Worm (Caenorhabditis elegans) whole organism, L3 larva: ENCODE data around the gene pqbp-1.1.

Experiments used
- R02D3.7 ChIP-seq: fragments of 150-350 bp; optimal IDR thresholded peaks from 2 replicates; lab custom pipeline; 2014; ENCODE audit warnings: missing biosample characterization, missing genetic modification characterization
- ama-1 ChIP-seq: fragments of 150-350 bp; optimal IDR thresholded peaks from 2 replicates; lab custom pipeline; 2018
- ceh-16 ChIP-seq: sonication (generic microtip); optimal IDR thresholded peaks from 2 replicates; lab custom pipeline; 2017; ENCODE audit warnings: missing biosample characterization, missing genetic modification characterization
- ceh-28 ChIP-seq: fragments of 150-350 bp; optimal IDR thresholded peaks from 2 replicates; lab custom pipeline; 2014; ENCODE audit warnings: missing biosample characterization, missing genetic modification reagents, missing genetic modification characterization
- ceh-82 ChIP-seq: fragments of 150-350 bp; optimal IDR thresholded peaks from 2 replicates; lab custom pipeline; 2014; ENCODE audit warnings: missing biosample characterization, missing genetic modification characterization
- ceh-9 ChIP-seq: sonication (generic microtip); optimal IDR thresholded peaks from 2 replicates; lab custom pipeline; 2018; ENCODE audit warnings: missing biosample characterization, missing genetic modification characterization
- daf-12 ChIP-seq: fragments of 150-350 bp; optimal IDR thresholded peaks from 2 replicates; lab custom pipeline; 2014; ENCODE audit warnings: missing biosample characterization, missing genetic modification reagents, missing genetic modification characterization
- egl-27 ChIP-seq: sonication (generic microtip); optimal IDR thresholded peaks from 4 replicates; lab custom pipeline; 2017; ENCODE audit warnings: missing biosample characterization, missing genetic modification reagents, missing genetic modification characterization
- egl-5 ChIP-seq: fragments of 150-350 bp; optimal IDR thresholded peaks from 2 replicates; lab custom pipeline; 2017; ENCODE audit warnings: missing biosample characterization, missing genetic modification reagents, missing genetic modification characterization, inconsistent platforms
- elt-2 ChIP-seq: sonication (generic microtip); optimal IDR thresholded peaks from 2 replicates; lab custom pipeline; 2016; ENCODE audit warnings: missing genetic modification reagents, mild to moderate bottlenecking, missing genetic modification characterization, missing compliant biosample characterization
- elt-3 ChIP-seq, 3 experiments: fragments of 150-350 bp in 1 of 3; sonication (generic microtip) in 2 of 3; optimal IDR thresholded peaks; 2 replicates in 2 of 3; 4 replicates in 1 of 3; lab custom pipeline; 2014 to 2017; ENCODE audit warnings: missing biosample characterization in 3 of 3, missing genetic modification characterization in 3 of 3
- eor-1 ChIP-seq, 2 experiments: fragments of 150-350 bp; optimal IDR thresholded peaks; 2 replicates each; lab custom pipeline; 2014 to 2018; ENCODE audit warnings: missing biosample characterization in 2 of 2, missing genetic modification characterization in 2 of 2
- fkh-10 ChIP-seq: sonication (generic microtip); optimal IDR thresholded peaks from 2 replicates; lab custom pipeline; 2017; ENCODE audit warnings: missing biosample characterization, missing genetic modification reagents, missing genetic modification characterization
- fkh-2 ChIP-seq: fragments of 150-350 bp; optimal IDR thresholded peaks from 2 replicates; lab custom pipeline; 2014; ENCODE audit warnings: missing biosample characterization, missing genetic modification reagents, missing genetic modification characterization
- fos-1 ChIP-seq: fragments of 150-350 bp; optimal IDR thresholded peaks from 2 replicates; lab custom pipeline; 2014; ENCODE audit warnings: missing biosample characterization, missing genetic modification characterization
- hmg-11 ChIP-seq: sonication (generic microtip); optimal IDR thresholded peaks from 2 replicates; lab custom pipeline; 2016; ENCODE audit warnings: missing genetic modification characterization, missing compliant biosample characterization
- jun-1 ChIP-seq: fragments of 150-350 bp; optimal IDR thresholded peaks from 2 replicates; lab custom pipeline; 2014; ENCODE audit warnings: missing biosample characterization, missing genetic modification reagents, missing genetic modification characterization
- lin-15B ChIP-seq: fragments of 150-350 bp; optimal IDR thresholded peaks from 2 replicates; lab custom pipeline; 2014; ENCODE audit warnings: missing biosample characterization, missing genetic modification characterization
- lin-39 ChIP-seq: fragments of 150-350 bp; optimal IDR thresholded peaks from 2 replicates; lab custom pipeline; 2018; ENCODE audit warnings: missing biosample characterization, missing genetic modification reagents, missing genetic modification characterization
- lsy-12 ChIP-seq: sonication (generic microtip); optimal IDR thresholded peaks from 2 replicates; lab custom pipeline; 2016; ENCODE audit warnings: mild to moderate bottlenecking, missing genetic modification characterization, missing compliant biosample characterization
- mdl-1 ChIP-seq: fragments of 150-350 bp; optimal IDR thresholded peaks from 2 replicates; lab custom pipeline; 2014; ENCODE audit warnings: missing biosample characterization, missing genetic modification characterization
- nfya-1 ChIP-seq: sonication (generic microtip); optimal IDR thresholded peaks from 2 replicates; lab custom pipeline; 2017; ENCODE audit warnings: missing genetic modification characterization, mild to moderate bottlenecking, missing compliant biosample characterization, antibody characterized with exemption, moderate library complexity; ENCODE audit not compliant: insufficient read depth
- nhr-11 ChIP-seq: fragments of 150-350 bp; optimal IDR thresholded peaks from 2 replicates; lab custom pipeline; 2014; ENCODE audit warnings: missing biosample characterization, missing genetic modification characterization
- nhr-23 ChIP-seq: fragments of 150-350 bp; optimal IDR thresholded peaks from 2 replicates; lab custom pipeline; 2014; ENCODE audit warnings: missing biosample characterization, missing genetic modification reagents, missing genetic modification characterization
- nhr-25 ChIP-seq: sonication (generic microtip); optimal IDR thresholded peaks from 2 replicates; lab custom pipeline; 2017; ENCODE audit warnings: missing biosample characterization, missing genetic modification characterization
- nhr-28 ChIP-seq: fragments of 150-350 bp; optimal IDR thresholded peaks from 2 replicates; lab custom pipeline; 2014; ENCODE audit warnings: missing biosample characterization, missing genetic modification characterization
- nhr-43 ChIP-seq: sonication (generic microtip); optimal IDR thresholded peaks from 2 replicates; lab custom pipeline; 2016; ENCODE audit warnings: mild to moderate bottlenecking, missing genetic modification characterization, missing compliant biosample characterization; ENCODE audit not compliant: poor library complexity, severe bottlenecking
- nhr-67 ChIP-seq: fragments of 150-350 bp; optimal IDR thresholded peaks from 2 replicates; lab custom pipeline; 2014; ENCODE audit warnings: missing biosample characterization, missing genetic modification characterization
- nhr-76 ChIP-seq: fragments of 150-350 bp; sonication (generic microtip); optimal IDR thresholded peaks from 5 replicates; lab custom pipeline; 2014; ENCODE audit warnings: missing biosample characterization, missing genetic modification characterization
- nhr-77 ChIP-seq: fragments of 150-350 bp; optimal IDR thresholded peaks from 2 replicates; lab custom pipeline; 2014; ENCODE audit warnings: missing biosample characterization, missing genetic modification characterization
- pqm-1 ChIP-seq: fragments of 150-350 bp; optimal IDR thresholded peaks from 2 replicates; lab custom pipeline; 2017; ENCODE audit warnings: missing biosample characterization, missing genetic modification characterization, inconsistent platforms
- sea-2 ChIP-seq: fragments of 150-350 bp; sonication (generic microtip); optimal IDR thresholded peaks from 4 replicates; lab custom pipeline; 2014; ENCODE audit warnings: missing biosample characterization, missing genetic modification reagents, missing genetic modification characterization
- skn-1 ChIP-seq: fragments of 150-350 bp; optimal IDR thresholded peaks from 2 replicates; lab custom pipeline; 2014; ENCODE audit warnings: missing biosample characterization, missing genetic modification characterization
- snpc-4 ChIP-seq: fragments of 150-350 bp; optimal IDR thresholded peaks from 2 replicates; lab custom pipeline; 2014; ENCODE audit warnings: missing biosample characterization, missing genetic modification characterization
- unc-39 ChIP-seq: sonication (generic microtip); optimal IDR thresholded peaks from 4 replicates; lab custom pipeline; 2017; ENCODE audit warnings: missing biosample characterization, missing genetic modification characterization
- unc-62 ChIP-seq: fragments of 150-350 bp; sonication (generic microtip); optimal IDR thresholded peaks from 4 replicates; lab custom pipeline; 2014; ENCODE audit warnings: missing biosample characterization, missing genetic modification reagents, missing genetic modification characterization
- ztf-4 ChIP-seq: fragments of 150-350 bp; optimal IDR thresholded peaks from 2 replicates; lab custom pipeline; 2014; ENCODE audit warnings: missing biosample characterization, missing genetic modification characterization

Gene pqbp-1.1

DNA sequence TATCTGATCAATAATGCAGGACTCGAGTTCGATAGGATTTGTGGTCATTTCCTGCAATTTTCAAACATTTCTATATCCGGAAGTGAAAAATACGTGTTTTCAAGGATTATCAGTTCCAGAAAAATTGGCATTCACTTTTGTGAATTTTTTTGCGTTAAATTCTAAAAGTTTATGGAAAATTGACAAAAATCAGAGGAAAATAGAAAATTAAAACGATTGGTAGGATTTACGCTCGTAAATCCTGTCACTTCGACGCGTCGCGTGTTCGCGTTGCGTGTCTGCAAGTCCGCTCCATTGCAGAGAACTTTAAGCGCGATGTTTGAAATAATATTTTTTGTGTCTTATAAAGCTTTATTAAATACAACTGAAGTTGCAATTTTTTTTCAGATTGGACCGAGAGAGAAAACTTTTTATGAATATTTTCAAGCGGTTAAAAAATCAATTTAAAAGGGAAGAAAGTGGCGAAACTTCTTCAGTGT lies 6.1 kb downstream of the pqbp-1.1 start, which contains the start of gene rcat-1:
Gene rcat-1 (minus strand): TSS at position 51 of the 479 bp plus-strand sequence.
- TF ChIP-seq ama-1 (lab: Kevin White, UChicago) (peak; percentile 55), nhr-77 (tag; lab: Kevin White, UChicago) (peak; percentile 1), ceh-28 (tag; lab: Kevin White, UChicago) (peak; percentile 59), ceh-82 (tag; lab: Kevin White, UChicago) (peak; percentile 48), R02D3.7 (tag; lab: Kevin White, UChicago) (peak; percentile 100), nfya-1 (tag; lab: Kevin White, UChicago) (peak; percentile 91), eor-1 (tag; optimal IDR thresholded peaks at IDR 0.05; lab: Kevin White, UChicago) (no peak), nhr-23 (peak; percentile 82), egl-5 (tag; lab: Kevin White, UChicago) (peak; percentile 76), pqm-1 (tag; lab: Kevin White, UChicago) (peak; percentile 3), nhr-43 (tag; lab: Kevin White, UChicago) (no peak), nhr-67 (tag; lab: Kevin White, UChicago) (no peak), skn-1 (peak; percentile 70), sea-2 (no peak), nhr-76 (tag; lab: Kevin White, UChicago) (no peak), lsy-12 (tag; lab: Kevin White, UChicago) (no peak), nhr-25 (tag; lab: Kevin White, UChicago) (peak; percentile 77), lin-15B (tag; lab: Kevin White, UChicago) (peak; percentile 98), lin-39 (peak; percentile 88), ceh-16 (tag; lab: Kevin White, UChicago) (no peak), hmg-11 (tag; lab: Kevin White, UChicago) (peak; percentile 54), elt-2 (tag; lab: Kevin White, UChicago) (peak; percentile 31), fkh-10 (GFP tag; lab: Kevin White, UChicago) (peak; percentile 43), jun-1 (peak; percentile 40), snpc-4 (tag; lab: Kevin White, UChicago) (peak; percentile 67)

DNA sequence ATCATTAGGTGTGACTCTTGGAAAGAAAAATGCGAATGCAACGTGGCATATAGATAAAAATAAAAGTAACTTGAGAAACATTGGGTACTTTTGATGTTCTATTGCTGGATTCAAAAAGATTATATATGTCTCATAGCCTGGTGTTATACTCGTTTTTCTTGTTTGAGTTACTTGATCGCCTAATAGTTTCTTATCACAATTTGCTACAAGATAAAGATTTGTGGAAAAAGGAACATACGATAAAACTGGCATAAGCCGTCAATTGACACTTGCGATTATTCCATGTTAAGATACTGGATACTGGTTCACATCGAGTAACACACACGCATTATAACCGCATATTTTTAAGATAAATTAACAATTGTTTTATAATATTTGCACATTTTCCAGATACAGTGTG lies 9.0 kb downstream of the pqbp-1.1 start, which contains the start of gene grl-19:
Gene grl-19 (minus strand): TSS at position 101 of the 400 bp plus-strand sequence.
- no peak for TF ChIP-seq nhr-28 (tag; lab: Kevin White, UChicago)
- no peak for TF ChIP-seq nhr-11 (tag; lab: Kevin White, UChicago)
- TF ChIP-seq unc-39 (tag; lab: Kevin White, UChicago): no peak
- TF ChIP-seq fkh-2 (tag; lab: Kevin White, UChicago): no peak
- TF ChIP-seq egl-27 (tag; lab: Kevin White, UChicago): no peak
- TF ChIP-seq egl-5 (tag; lab: Kevin White, UChicago): no peak
- no peak for TF ChIP-seq nhr-23
- TF ChIP-seq lin-15B (tag; lab: Kevin White, UChicago): no peak
- TF ChIP-seq fos-1 (tag; lab: Kevin White, UChicago): no peak
- TF ChIP-seq eor-1 (tag; optimal IDR thresholded peaks at IDR 0.05; lab: Kevin White, UChicago): no peak
- TF ChIP-seq elt-3 (tag; optimal IDR thresholded peaks at IDR 0.05; lab: Kevin White, UChicago): no peak
- no peak for TF ChIP-seq nhr-25 (tag; lab: Kevin White, UChicago)
- no peak for TF ChIP-seq fkh-10 (GFP tag; lab: Kevin White, UChicago)
- TF ChIP-seq ceh-9 (tag; lab: Kevin White, UChicago): no peak
- TF ChIP-seq daf-12 (tag; lab: Kevin White, UChicago): no peak
- TF ChIP-seq ceh-16 (tag; lab: Kevin White, UChicago): no peak
- no peak for TF ChIP-seq nfya-1 (tag; lab: Kevin White, UChicago)
- TF ChIP-seq nhr-76 (tag; lab: Kevin White, UChicago): no peak

DNA sequence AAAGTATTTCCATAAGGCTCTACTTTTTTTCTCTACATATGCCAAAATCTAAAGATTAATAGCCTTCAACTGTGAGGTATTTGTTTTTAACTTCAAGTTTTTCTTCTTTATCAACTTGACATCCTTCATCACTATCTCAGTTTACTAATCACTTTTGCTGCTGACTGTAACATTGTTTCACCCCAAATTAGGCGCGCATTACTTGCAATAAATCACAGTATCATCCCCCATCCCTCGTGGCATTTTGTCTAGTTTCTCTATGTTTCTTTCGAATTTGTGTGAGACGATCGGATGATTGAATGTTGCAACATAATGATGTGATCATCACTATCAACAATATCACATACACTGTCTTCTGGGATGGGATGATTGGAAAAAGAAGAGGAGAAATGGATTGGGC lies 14.0 kb downstream of the pqbp-1.1 start:
- peak; percentile 69 for TF ChIP-seq nhr-43 (tag; lab: Kevin White, UChicago)
- TF ChIP-seq nhr-76 (tag; lab: Kevin White, UChicago): no peak
- TF ChIP-seq daf-12 (tag; lab: Kevin White, UChicago): no peak
- peak; percentile 78 for TF ChIP-seq nhr-23
- TF ChIP-seq lin-39: no peak
- peak; percentile 87 for TF ChIP-seq nhr-25 (tag; lab: Kevin White, UChicago)
- no peak for TF ChIP-seq snpc-4 (tag; lab: Kevin White, UChicago)
- TF ChIP-seq skn-1: no peak
- TF ChIP-seq elt-3 (tag; optimal IDR thresholded peaks at IDR 0.05; lab: Kevin White, UChicago): peak in 2 of 3 experiments; percentile 61 to 65
- TF ChIP-seq ceh-16 (tag; lab: Kevin White, UChicago): no peak
- TF ChIP-seq unc-62 (GFP tag; lab: Kevin White, UChicago): no peak
- TF ChIP-seq ztf-4: no peak
- peak; percentile 88 for TF ChIP-seq mdl-1 (tag; lab: Kevin White, UChicago)
- no peak for TF ChIP-seq nhr-28 (tag; lab: Kevin White, UChicago)
- TF ChIP-seq, all 47 proteins: peak for 5
